Worm (Caenorhabditis elegans) whole organism, young adult: ENCODE measurements around the gene igcm-3.

Experiments
- B0336.3 ChIP-seq: fragments of 200-800 bp; sonication (Bioruptor generic); IDR thresholded peaks from 2 replicates; pipeline ENCODE4 v1.3.6; 2022; ENCODE audit warnings: missing genetic modification characterization, missing compliant biosample characterization
- Y53G8AR.9 ChIP-seq: fragments of 200-800 bp; sonication (Bioruptor generic); conservative IDR thresholded peaks from 2 replicates; pipeline ENCODE4 v1.3.6; 2022; ENCODE audit warnings: missing genetic modification reagents, missing genetic modification characterization, missing compliant biosample characterization
- aptf-2 ChIP-seq: fragments of 200-800 bp; sonication (Bioruptor generic); conservative IDR thresholded peaks from 2 replicates; pipeline ENCODE4 v1.3.6; 2022; ENCODE audit warnings: missing genetic modification reagents, missing genetic modification characterization, missing compliant biosample characterization
- aptf-3 ChIP-seq: fragments of 200-800 bp; sonication (Bioruptor generic); IDR thresholded peaks from 2 replicates; pipeline ENCODE4 v1.3.6; 2022; ENCODE audit warnings: missing genetic modification characterization, missing compliant biosample characterization
- bed-1 ChIP-seq: fragments of 200-800 bp; sonication (Bioruptor generic); IDR thresholded peaks from 2 replicates; pipeline ENCODE4 v1.3.6; 2022; ENCODE audit warnings: missing genetic modification reagents, missing genetic modification characterization, missing compliant biosample characterization
- ceh-100 ChIP-seq: fragments of 200-800 bp; sonication (Bioruptor generic); IDR thresholded peaks from 2 replicates; pipeline ENCODE4 v1.3.6; 2022; ENCODE audit warnings: missing genetic modification reagents, missing genetic modification characterization, missing compliant biosample characterization
- ceh-40 ChIP-seq: fragments of 200-800 bp; sonication (Bioruptor generic); IDR thresholded peaks from 2 replicates; pipeline ENCODE4 v1.3.6; 2022; ENCODE audit warnings: missing genetic modification characterization, missing compliant biosample characterization
- egl-44 ChIP-seq: fragments of 200-800 bp; sonication (Bioruptor generic); IDR thresholded peaks from 2 replicates; pipeline ENCODE4 v1.3.6; 2022; ENCODE audit warnings: missing genetic modification reagents, missing genetic modification characterization, missing compliant biosample characterization
- ets-4 ChIP-seq: fragments of 200-800 bp; sonication (Bioruptor generic); optimal IDR thresholded peaks from 2 replicates; lab custom pipeline; 2018; ENCODE audit warnings: mild to moderate bottlenecking, missing genetic modification characterization, missing compliant biosample characterization
- hmg-1.2 ChIP-seq: fragments of 200-800 bp; sonication (Bioruptor generic); IDR thresholded peaks from 2 replicates; pipeline ENCODE4 v1.3.6; 2022; ENCODE audit warnings: missing genetic modification reagents, missing genetic modification characterization, missing compliant biosample characterization
- hrde-1 ChIP-seq: sonication (generic microtip); optimal IDR thresholded peaks from 2 replicates; lab custom pipeline; 2016; ENCODE audit warnings: missing genetic modification characterization, mild to moderate bottlenecking, missing compliant biosample characterization, moderate library complexity, missing genotype, missing genetic modification reagents, borderline replicate concordance
- hsf-1 ChIP-seq: fragments of 200-800 bp; sonication (Bioruptor generic); IDR thresholded peaks from 2 replicates; pipeline ENCODE4 v1.3.6; 2022; ENCODE audit warnings: missing genetic modification reagents, missing genetic modification characterization, missing compliant biosample characterization
- let-526 ChIP-seq: fragments of 200-800 bp; sonication (Bioruptor generic); IDR thresholded peaks from 2 replicates; pipeline ENCODE4 v1.3.6; 2022; ENCODE audit warnings: missing genetic modification reagents, missing genetic modification characterization, missing compliant biosample characterization
- let-607 ChIP-seq, 2 experiments: fragments of 200-800 bp in 1 of 2; sonication (Bioruptor generic) in 1 of 2; sonication (generic microtip) in 1 of 2; optimal IDR thresholded peaks; 2 replicates each; lab custom pipeline; 2016 to 2018; ENCODE audit warnings: mild to moderate bottlenecking in 2 of 2, missing compliant biosample characterization in 2 of 2, missing genetic modification characterization in 2 of 2, moderate library complexity in 2 of 2, missing genotype in 1 of 2
- lsl-1 ChIP-seq: fragments of 200-800 bp; sonication (Bioruptor generic); optimal IDR thresholded peaks from 2 replicates; lab custom pipeline; 2018; ENCODE audit warnings: mild to moderate bottlenecking, missing genetic modification characterization, moderate library complexity, missing compliant biosample characterization
- madf-3 ChIP-seq: fragments of 200-800 bp; sonication (Bioruptor generic); IDR thresholded peaks from 2 replicates; pipeline ENCODE4 v1.3.6; 2022; ENCODE audit warnings: missing genetic modification reagents, missing genetic modification characterization, missing compliant biosample characterization
- madf-6 ChIP-seq: fragments of 200-800 bp; sonication (Bioruptor generic); IDR thresholded peaks from 2 replicates; pipeline ENCODE4 v1.3.6; 2022; ENCODE audit warnings: missing genetic modification reagents, missing genetic modification characterization, missing compliant biosample characterization
- mxl-1 ChIP-seq: sonication (generic microtip); optimal IDR thresholded peaks from 2 replicates; lab custom pipeline; 2016; ENCODE audit warnings: missing genetic modification characterization, missing compliant biosample characterization
- nhr-120 ChIP-seq: fragments of 200-800 bp; sonication (Bioruptor generic); IDR thresholded peaks from 2 replicates; pipeline ENCODE4 v1.3.6; 2022; ENCODE audit warnings: missing genetic modification characterization, missing compliant biosample characterization
- nhr-179 ChIP-seq: sonication (generic microtip); optimal IDR thresholded peaks from 2 replicates; lab custom pipeline; 2016; ENCODE audit warnings: mild to moderate bottlenecking, missing genetic modification characterization, missing compliant biosample characterization
- nhr-80 ChIP-seq: sonication (generic microtip); optimal IDR thresholded peaks from 2 replicates; lab custom pipeline; 2016; ENCODE audit warnings: missing genetic modification characterization, missing compliant biosample characterization
- snpc-1.1 ChIP-seq: sonication (generic microtip); optimal IDR thresholded peaks from 2 replicates; lab custom pipeline; 2017; ENCODE audit warnings: missing genetic modification characterization, mild to moderate bottlenecking, missing compliant biosample characterization, antibody characterized with exemption, moderate library complexity, missing genotype, missing genetic modification reagents; ENCODE audit not compliant: insufficient read depth
- snpc-4 ChIP-seq, 5 experiments: fragments of 150-350 bp in 1 of 5; sonication (generic microtip) in 4 of 5; optimal IDR thresholded peaks; 2 replicates each; lab custom pipeline; 2014 to 2018; ENCODE audit warnings: missing genetic modification characterization in 5 of 5, missing biosample characterization in 3 of 5, antibody characterized with exemption in 2 of 5, mild to moderate bottlenecking in 2 of 5, missing compliant biosample characterization in 2 of 5, missing genotype in 2 of 5, moderate library complexity in 2 of 5, missing genetic modification reagents in 1 of 5
- sptf-2 ChIP-seq: fragments of 200-800 bp; sonication (Bioruptor generic); optimal IDR thresholded peaks from 2 replicates; lab custom pipeline; 2018; ENCODE audit warnings: mild to moderate bottlenecking, missing genetic modification characterization, missing compliant biosample characterization
- tbp1 ChIP-seq: fragments of 200-800 bp; sonication (Bioruptor generic); optimal IDR thresholded peaks from 2 replicates; lab custom pipeline; 2018; ENCODE audit warnings: mild to moderate bottlenecking, missing genetic modification characterization, missing compliant biosample characterization
- tlf-1 ChIP-seq: fragments of 200-800 bp; sonication (Bioruptor generic); optimal IDR thresholded peaks from 2 replicates; lab custom pipeline; 2018; ENCODE audit warnings: mild to moderate bottlenecking, missing genetic modification characterization, missing compliant biosample characterization
- unc-130 ChIP-seq: sonication (generic microtip); optimal IDR thresholded peaks from 2 replicates; lab custom pipeline; 2016; ENCODE audit warnings: missing genetic modification reagents, missing genetic modification characterization, missing compliant biosample characterization

igcm-3 gene

ce11 chrX:2667779-2668178, 37.9 kb downstream of the igcm-3 start, which contains the start of gene C09B7.2 (continued):
- peak; percentile 67 for TF ChIP-seq nhr-80
- no peak for TF ChIP-seq tlf-1
- TF ChIP-seq nhr-179, result no peak
- TF ChIP-seq let-607 (tag; optimal IDR thresholded peaks at IDR 0.05; lab: Kevin White, UChicago), result no peak

ce11 chrX:2664273-2664672, 41.4 kb downstream of the igcm-3 start, which contains the start of gene F54G2.1:
F54G2.1 (minus strand) TSS chrX:2664373.
- TF ChIP-seq aptf-2 (no peak), mxl-1 (tag; lab: Kevin White, UChicago) (no peak), madf-6 (GFP tag; lab: Robert Waterston, UW) (no peak), snpc-1.1 (tag; lab: Kevin White, UChicago) (no peak), ceh-40 (GFP tag; lab: Robert Waterston, UW) (no peak), nhr-120 (GFP tag; lab: Robert Waterston, UW) (no peak), aptf-3 (GFP tag; lab: Robert Waterston, UW) (no peak), tbp1 (GFP tag; lab: Kevin White, UChicago) (no peak), B0336.3 (GFP tag; lab: Robert Waterston, UW) (no peak)

ce11 chrX:2663798-2664197, 41.9 kb downstream of the igcm-3 start:
- TF ChIP-seq snpc-4 (GFP tag; optimal IDR thresholded peaks at IDR 0.05; lab: Kevin White, UChicago), result peak; percentile 45
- peak; percentile 38 to 94 (median 81) for TF ChIP-seq snpc-4 (tag; optimal IDR thresholded peaks at IDR 0.05; lab: Kevin White, UChicago)
- no peak for TF ChIP-seq egl-44 (GFP tag; lab: Robert Waterston, UW)
- peak; percentile 78 for TF ChIP-seq snpc-1.1 (tag; lab: Kevin White, UChicago)

- TF ChIP-seq sptf-2 (GFP tag; lab: Kevin White, UChicago) (no peak), hsf-1 (GFP tag; lab: Robert Waterston, UW) (no peak), unc-130 (GFP tag; lab: Kevin White, UChicago) (no peak), bed-1 (no peak), ets-4 (GFP tag; lab: Kevin White, UChicago) (no peak), aptf-3 (GFP tag; lab: Robert Waterston, UW) (no peak), hmg-1.2 (GFP tag; lab: Robert Waterston, UW) (no peak), madf-3 (GFP tag; lab: Robert Waterston, UW) (no peak), let-526 (GFP tag; lab: Robert Waterston, UW) (no peak), let-607 (tag; optimal IDR thresholded peaks at IDR 0.05; lab: Kevin White, UChicago) (no peak), lsl-1 (GFP tag; lab: Kevin White, UChicago) (no peak), Y53G8AR.9 (GFP tag; lab: Robert Waterston, UW) (no peak), hrde-1 (tag; lab: Kevin White, UChicago) (no peak), ceh-100 (GFP tag; lab: Robert Waterston, UW) (no peak), snpc-4 (GFP tag; optimal IDR thresholded peaks at IDR 0.05; lab: Kevin White, UChicago) (no peak), snpc-4 (tag; optimal IDR thresholded peaks at IDR 0.05; lab: Kevin White, UChicago) (no peak)
These were observed 51.3 kb downstream of the igcm-3 start for ce11 chrX:2654334-2654733.
